Fruit fly (Drosophila melanogaster) whole organism, embryonic: ENCODE measurements around the gene caps.
A peak's percentile ranks its signal among the peaks of the same experiment; 100 is the strongest.

Experiments used
- Ada2b ChIP-seq: fragments of 200-800 bp; sonication (Bioruptor generic); IDR thresholded peaks from 2 replicates; pipeline ENCODE4 v1.3.6; 2022; ENCODE audit warnings: missing biosample characterization, missing genetic modification characterization
- Atf6 ChIP-seq: fragments of 200-800 bp; sonication (Bioruptor generic); IDR thresholded peaks from 2 replicates; pipeline ENCODE4 v1.3.6; 2022; ENCODE audit warnings: missing biosample characterization, missing genetic modification characterization
- CG10959 ChIP-seq: fragments of 200-800 bp; sonication (Bioruptor generic); IDR thresholded peaks from 2 replicates; pipeline ENCODE4 v1.3.6; 2022; ENCODE audit warnings: missing biosample characterization, missing genetic modification characterization
- CG11695 ChIP-seq: fragments of 200-800 bp; sonication (Bioruptor generic); IDR thresholded peaks from 3 replicates; pipeline ENCODE4 v1.3.6; 2022; ENCODE audit warnings: missing biosample characterization, missing genetic modification characterization
- CG12155 ChIP-seq: fragments of 200-800 bp; sonication (Bioruptor generic); optimal IDR thresholded peaks from 3 replicates; lab custom pipeline; 2016; ENCODE audit warnings: missing biosample characterization, missing genetic modification characterization
- CG12219 ChIP-seq: fragments of 200-800 bp; sonication (Bioruptor generic); optimal IDR thresholded peaks from 3 replicates; lab custom pipeline; 2018; ENCODE audit warnings: missing biosample characterization, mild to moderate bottlenecking, missing genetic modification characterization
- CG13775 ChIP-seq: fragments of 200-800 bp; sonication (Bioruptor generic); optimal IDR thresholded peaks from 3 replicates; lab custom pipeline; 2017; ENCODE audit warnings: missing biosample characterization, mild to moderate bottlenecking, missing genetic modification characterization
- CG13894 ChIP-seq: fragments of 200-800 bp; sonication (Bioruptor generic); optimal IDR thresholded peaks from 3 replicates; lab custom pipeline; 2018; ENCODE audit warnings: missing biosample characterization, mild to moderate bottlenecking, missing genetic modification characterization, moderate library complexity
- CG14441 ChIP-seq: fragments of 200-800 bp; sonication (Bioruptor generic); IDR thresholded peaks from 2 replicates; pipeline ENCODE4 v1.3.6; 2022; ENCODE audit warnings: missing biosample characterization, missing genetic modification characterization
- CG15269 ChIP-seq: fragments of 200-800 bp; sonication (Bioruptor generic); optimal IDR thresholded peaks from 2 replicates; lab custom pipeline; 2018; ENCODE audit warnings: missing biosample characterization, mild to moderate bottlenecking, missing genetic modification characterization, moderate library complexity
- CG17912 ChIP-seq: fragments of 200-800 bp; sonication (Bioruptor generic); optimal IDR thresholded peaks from 2 replicates; lab custom pipeline; 2018; ENCODE audit warnings: missing biosample characterization, mild to moderate bottlenecking, missing genetic modification characterization
- CG18599 ChIP-seq: fragments of 200-800 bp; sonication (Bioruptor generic); optimal IDR thresholded peaks from 3 replicates; lab custom pipeline; 2017; ENCODE audit warnings: missing biosample characterization, missing genetic modification characterization, mild to moderate bottlenecking, moderate library complexity, missing genetic modification reagents
- CG2120 ChIP-seq: fragments of 200-800 bp; sonication (Bioruptor generic); optimal IDR thresholded peaks from 3 replicates; lab custom pipeline; 2016; ENCODE audit warnings: missing biosample characterization, missing genetic modification characterization
- CG31388 ChIP-seq: fragments of 200-800 bp; sonication (Bioruptor generic); optimal IDR thresholded peaks from 2 replicates; lab custom pipeline; 2016; ENCODE audit warnings: missing biosample characterization, missing genetic modification characterization
- CG34224 ChIP-seq: fragments of 200-800 bp; sonication (Bioruptor generic); IDR thresholded peaks from 3 replicates; pipeline ENCODE4 v1.3.6; 2022; ENCODE audit warnings: missing biosample characterization, missing genetic modification characterization; ENCODE audit not compliant: partially characterized antibody
- CG4707 ChIP-seq: fragments of 200-800 bp; sonication (Bioruptor generic); optimal IDR thresholded peaks from 2 replicates; lab custom pipeline; 2018; ENCODE audit warnings: missing biosample characterization, mild to moderate bottlenecking, missing genetic modification characterization, moderate library complexity
- CG6175 ChIP-seq: fragments of 200-800 bp; sonication (Bioruptor generic); IDR thresholded peaks from 3 replicates; pipeline ENCODE4 v1.3.6; 2022; ENCODE audit warnings: missing biosample characterization, missing genetic modification characterization
- CG6683 ChIP-seq: fragments of 200-800 bp; sonication (Bioruptor generic); optimal IDR thresholded peaks from 2 replicates; lab custom pipeline; 2017; ENCODE audit warnings: missing biosample characterization, mild to moderate bottlenecking, missing genetic modification characterization, missing genetic modification reagents
- CG6813 ChIP-seq: fragments of 200-800 bp; sonication (Bioruptor generic); optimal IDR thresholded peaks from 2 replicates; lab custom pipeline; 2017; ENCODE audit warnings: missing biosample characterization, missing genetic modification characterization, mild to moderate bottlenecking, moderate library complexity, missing genetic modification reagents
- CG6854 ChIP-seq: fragments of 200-800 bp; sonication (Bioruptor generic); optimal IDR thresholded peaks from 3 replicates; lab custom pipeline; 2017; ENCODE audit warnings: missing biosample characterization, mild to moderate bottlenecking, missing genetic modification characterization
- CG8388 ChIP-seq: fragments of 200-800 bp; sonication (Bioruptor generic); optimal IDR thresholded peaks from 2 replicates; lab custom pipeline; 2019; ENCODE audit warnings: missing biosample characterization, mild to moderate bottlenecking, missing genetic modification characterization, moderate library complexity
- CG8478 ChIP-seq: fragments of >200 bp; optimal IDR thresholded peaks from 2 replicates; lab custom pipeline; 2018
- CG9876 ChIP-seq: fragments of 200-800 bp; sonication (Bioruptor generic); optimal IDR thresholded peaks from 2 replicates; lab custom pipeline; 2016; ENCODE audit warnings: missing biosample characterization, missing genetic modification characterization
- Doc3 ChIP-seq: fragments of 200-800 bp; sonication (Bioruptor generic); IDR thresholded peaks from 3 replicates; pipeline ENCODE4 v1.3.6; 2022; ENCODE audit warnings: missing biosample characterization, missing genetic modification characterization; ENCODE audit not compliant: partially characterized antibody
- Fer2 ChIP-seq: fragments of 200-800 bp; sonication (Bioruptor generic); optimal IDR thresholded peaks from 2 replicates; lab custom pipeline; 2018; ENCODE audit warnings: missing biosample characterization, mild to moderate bottlenecking, missing genetic modification characterization, moderate library complexity
- Hr78 ChIP-seq, 2 experiments: fragments of 200-800 bp in 1 of 2; fragments of >200 bp in 1 of 2; sonication (Bioruptor generic) in 1 of 2; optimal IDR thresholded peaks; 2 replicates each; lab custom pipeline; 2017 to 2019; ENCODE audit warnings: missing biosample characterization in 2 of 2, missing genetic modification characterization in 2 of 2, mild to moderate bottlenecking in 1 of 2, moderate library complexity in 1 of 2
- Poxn ChIP-seq: fragments of 200-800 bp; sonication (Bioruptor generic); IDR thresholded peaks from 2 replicates; pipeline ENCODE4 v1.3.6; 2022; ENCODE audit warnings: missing biosample characterization, missing genetic modification characterization
- Stat92E ChIP-seq, 3 experiments: fragments of >200 bp in 2 of 3; fragments of 200-800 bp in 1 of 3; sonication (Bioruptor generic) in 1 of 3; optimal IDR thresholded peaks; 2 replicates each; lab custom pipeline; 2017 to 2019; ENCODE audit warnings: missing biosample characterization in 3 of 3, missing genetic modification characterization in 3 of 3, mild to moderate bottlenecking in 1 of 3, moderate library complexity in 1 of 3
- Xbp1 ChIP-seq: fragments of 200-800 bp; sonication (Bioruptor generic); optimal IDR thresholded peaks from 3 replicates; lab custom pipeline; 2016; ENCODE audit warnings: missing biosample characterization, mild to moderate bottlenecking, missing genetic modification characterization
- ap ChIP-seq: fragments of 200-800 bp; sonication (Bioruptor generic); IDR thresholded peaks from 2 replicates; pipeline ENCODE4 v1.3.6; 2022; ENCODE audit warnings: missing biosample characterization, missing genetic modification characterization
- bowl ChIP-seq: fragments of 200-800 bp; sonication (Bioruptor generic); IDR thresholded peaks from 2 replicates; pipeline ENCODE4 v1.3.6; 2022; ENCODE audit warnings: missing biosample characterization, missing genetic modification characterization
- cg ChIP-seq: fragments of 200-800 bp; sonication (Bioruptor generic); optimal IDR thresholded peaks from 3 replicates; lab custom pipeline; 2019; ENCODE audit warnings: missing biosample characterization, mild to moderate bottlenecking, missing genetic modification characterization, moderate library complexity
- dimm ChIP-seq: fragments of 200-800 bp; sonication (Bioruptor generic); IDR thresholded peaks from 2 replicates; pipeline ENCODE4 v1.3.6; 2022; ENCODE audit warnings: missing biosample characterization, missing genetic modification characterization
- ems ChIP-seq: fragments of 200-800 bp; sonication (Bioruptor generic); optimal IDR thresholded peaks from 3 replicates; lab custom pipeline; 2016; ENCODE audit warnings: missing biosample characterization, missing genetic modification characterization
- eve ChIP-seq, 2 experiments: fragments of >200 bp; optimal IDR thresholded peaks; 2 replicates each; lab custom pipeline; 2017; ENCODE audit warnings: missing biosample characterization in 2 of 2, missing genetic modification characterization in 2 of 2
- ftz-f1 ChIP-seq: fragments of 200-800 bp; sonication (Bioruptor generic); optimal IDR thresholded peaks from 2 replicates; lab custom pipeline; 2016; ENCODE audit warnings: missing biosample characterization, missing genetic modification characterization
- gsb ChIP-seq: fragments of 200-800 bp; sonication (Bioruptor generic); IDR thresholded peaks from 2 replicates; pipeline ENCODE4 v1.3.6; 2022; ENCODE audit warnings: missing biosample characterization, missing genetic modification characterization
- kay ChIP-seq: fragments of 200-800 bp; sonication (Bioruptor generic); optimal IDR thresholded peaks from 2 replicates; lab custom pipeline; 2016; ENCODE audit warnings: missing biosample characterization, missing genetic modification characterization
- lab ChIP-seq: fragments of 200-800 bp; sonication (Bioruptor generic); optimal IDR thresholded peaks from 3 replicates; lab custom pipeline; 2017; ENCODE audit warnings: missing biosample characterization, missing genetic modification characterization, mild to moderate bottlenecking, moderate library complexity, missing genetic modification reagents
- nerfin-2 ChIP-seq: fragments of 200-800 bp; sonication (Bioruptor generic); IDR thresholded peaks from 2 replicates; pipeline ENCODE4 v1.3.6; 2022; ENCODE audit warnings: missing biosample characterization, missing genetic modification characterization; ENCODE audit not compliant: partially characterized antibody
- pum ChIP-seq: fragments of 200-800 bp; sonication (Bioruptor generic); optimal IDR thresholded peaks from 2 replicates; lab custom pipeline; 2016; ENCODE audit warnings: missing biosample characterization, missing genetic modification characterization
- ranshi ChIP-seq: fragments of 200-800 bp; sonication (Bioruptor generic); IDR thresholded peaks from 2 replicates; pipeline ENCODE4 v1.3.6; 2022; ENCODE audit warnings: missing biosample characterization, missing genetic modification characterization
- run ChIP-seq: fragments of 200-800 bp; sonication (Bioruptor generic); optimal IDR thresholded peaks from 3 replicates; lab custom pipeline; 2018; ENCODE audit warnings: missing biosample characterization, mild to moderate bottlenecking, missing genetic modification characterization
- scrt ChIP-seq: fragments of 200-800 bp; sonication (Bioruptor generic); optimal IDR thresholded peaks from 2 replicates; lab custom pipeline; 2018; ENCODE audit warnings: missing biosample characterization, mild to moderate bottlenecking, missing genetic modification characterization, moderate library complexity
- sens ChIP-seq: fragments of 200-800 bp; sonication (Bioruptor generic); peaks from one replicate; lab custom pipeline; 2016; ENCODE audit warnings: missing biosample characterization, missing genetic modification characterization
- slp2 ChIP-seq: fragments of 200-800 bp; sonication (Bioruptor generic); optimal IDR thresholded peaks from 2 replicates; lab custom pipeline; 2016; ENCODE audit warnings: missing biosample characterization, missing genetic modification characterization
- so ChIP-seq: fragments of 200-800 bp; sonication (Bioruptor generic); IDR thresholded peaks from 3 replicates; pipeline ENCODE4 v1.3.6; 2022; ENCODE audit warnings: missing biosample characterization, missing genetic modification characterization
- stwl ChIP-seq: fragments of 200-800 bp; sonication (Bioruptor generic); optimal IDR thresholded peaks from 3 replicates; lab custom pipeline; 2018; ENCODE audit warnings: missing biosample characterization, mild to moderate bottlenecking, missing genetic modification characterization, moderate library complexity
- ttk ChIP-seq: fragments of 200-800 bp; sonication (Bioruptor generic); IDR thresholded peaks from 2 replicates; pipeline ENCODE4 v2.1.2; 2022; ENCODE audit warnings: missing biosample characterization, missing genetic modification characterization
- vfl ChIP-seq: fragments of 200-800 bp; sonication (Bioruptor generic); optimal IDR thresholded peaks from 2 replicates; lab custom pipeline; 2016; ENCODE audit warnings: missing biosample characterization, missing genetic modification characterization
- wdn ChIP-seq: fragments of 200-800 bp; sonication (Bioruptor generic); IDR thresholded peaks from 2 replicates; pipeline ENCODE4 v1.3.6; 2022; ENCODE audit warnings: missing biosample characterization, missing genetic modification characterization

Gene caps

DNA sequence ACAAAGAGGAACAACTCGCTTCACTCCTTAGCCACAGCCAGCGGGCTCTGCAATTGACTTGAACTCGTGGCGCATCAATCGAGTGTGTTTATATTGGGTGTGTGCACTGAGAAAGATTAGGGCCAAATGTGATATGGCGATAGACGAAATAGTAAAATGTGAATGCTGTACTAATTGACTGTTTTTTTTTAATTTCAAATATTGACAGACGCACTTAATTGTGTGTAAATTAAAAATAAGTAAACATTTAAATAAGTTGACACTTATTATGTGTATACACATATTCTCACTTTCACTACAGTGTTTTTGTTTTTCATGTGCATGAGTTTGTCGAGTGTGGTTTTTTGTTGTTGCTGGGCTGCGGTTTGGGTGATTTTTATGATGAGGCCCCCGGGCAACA lies 15.1 kb upstream of the caps start (continued):
- TF ChIP-seq bowl (GFP tag; lab: Robert Waterston, UW): no peak
- TF ChIP-seq CG18599 (GFP tag; lab: Kevin White, UChicago): peak; percentile 44
- no peak for TF ChIP-seq CG6854 (GFP tag; lab: Kevin White, UChicago)
- peak; percentile 16 for TF ChIP-seq lab
- no peak for TF ChIP-seq Poxn
- TF ChIP-seq CG13894 (tag; lab: Kevin White, UChicago): no peak
- peak; percentile 23 for TF ChIP-seq run (tag; lab: Kevin White, UChicago)
- TF ChIP-seq CG13775 (GFP tag; lab: Kevin White, UChicago): peak; percentile 32
- TF ChIP-seq wdn: no peak
- peak in 1 of 2 experiments; percentile 19 for TF ChIP-seq Hr78 (GFP tag; optimal IDR thresholded peaks at IDR 0.05; lab: Kevin White, UChicago)
- TF ChIP-seq CG6175 (GFP tag; lab: Robert Waterston, UW): no peak
- peak; percentile 21 for TF ChIP-seq CG15269
- no peak for TF ChIP-seq kay (GFP tag; lab: Kevin White, UChicago)
- peak; percentile 6 for TF ChIP-seq CG9876 (GFP tag; lab: Kevin White, UChicago)
- no peak for TF ChIP-seq gsb (GFP tag; lab: Robert Waterston, UW)
- TF ChIP-seq dimm (GFP tag; lab: Robert Waterston, UW): no peak
- TF ChIP-seq vfl (GFP tag; lab: Kevin White, UChicago): no peak
- TF ChIP-seq stwl (tag; lab: Kevin White, UChicago): peak; percentile 29
- no peak for TF ChIP-seq CG8478 (lab: Kevin White, UChicago)
- peak; percentile 37 for TF ChIP-seq pum
- TF ChIP-seq slp2 (GFP tag; lab: Kevin White, UChicago): peak; percentile 55
- TF ChIP-seq Xbp1 (GFP tag; lab: Kevin White, UChicago): peak; percentile 43
- no peak for TF ChIP-seq cg (GFP tag; lab: Kevin White, UChicago)
- TF ChIP-seq ems: peak; percentile 32
- TF ChIP-seq ap: peak; percentile 59; the same call in 1 of the 2 replicates
- TF ChIP-seq nerfin-2 (GFP tag; lab: Robert Waterston, UW): no peak
- TF ChIP-seq CG12219 (GFP tag; lab: Kevin White, UChicago): peak; percentile 43
- TF ChIP-seq CG10959 (GFP tag; lab: Robert Waterston, UW): peak; percentile 56
- peak; percentile 53 for TF ChIP-seq CG4707 (GFP tag; lab: Kevin White, UChicago)
- TF ChIP-seq CG8388 (GFP tag; lab: Kevin White, UChicago): peak; percentile 67
- peak; percentile 95 for TF ChIP-seq sens (GFP tag; lab: Kevin White, UChicago)
- no peak for TF ChIP-seq CG11695 (GFP tag; lab: Robert Waterston, UW)
- 0 out of 2 replicates have a peak, but pooled peaks have one; percentile 24 for TF ChIP-seq ttk (GFP tag; lab: Robert Waterston, UW)
- TF ChIP-seq ftz-f1 (GFP tag; lab: Kevin White, UChicago): no peak
- TF ChIP-seq CG17912: no peak
- TF ChIP-seq Atf6 (GFP tag; lab: Robert Waterston, UW): peak; percentile 39; the same call in 1 of the 2 replicates
- TF ChIP-seq scrt: no peak
- no peak for TF ChIP-seq ranshi (GFP tag; lab: Robert Waterston, UW)
- peak; percentile 44; the same call in 1 of the 2 replicates for TF ChIP-seq CG14441
- peak in 1 of 2 experiments; percentile 81 for TF ChIP-seq eve (GFP tag; optimal IDR thresholded peaks at IDR 0.05; lab: Kevin White, UChicago)
- 0 out of 2 replicates have a peak, but pooled peaks have one; percentile 17 for TF ChIP-seq Ada2b (GFP tag; lab: Robert Waterston, UW)
- no peak for TF ChIP-seq CG34224 (GFP tag; lab: Robert Waterston, UW)
- TF ChIP-seq CG12155: peak; percentile 3
- no peak for TF ChIP-seq Doc3 (GFP tag; lab: Robert Waterston, UW)
- no peak for TF ChIP-seq CG6683 (GFP tag; lab: Kevin White, UChicago)
- no peak for TF ChIP-seq CG2120 (GFP tag; lab: Kevin White, UChicago)
- TF ChIP-seq Stat92E (GFP tag; optimal IDR thresholded peaks at IDR 0.05; lab: Kevin White, UChicago): no peak
- TF ChIP-seq so (GFP tag; lab: Robert Waterston, UW): no peak
- TF ChIP-seq CG6813 (GFP tag; lab: Kevin White, UChicago): peak; percentile 65
- no peak for TF ChIP-seq CG31388
- TF ChIP-seq Fer2: peak; percentile 41
